Worm (Caenorhabditis elegans) whole organism, late embryonic: Measurements from ENCODE around the gene daf-3.

Experiments
- C08G9.2 ChIP-seq: sonication (generic microtip); optimal IDR thresholded peaks from 2 replicates; lab custom pipeline; 2016; ENCODE audit warnings: mild to moderate bottlenecking, missing genetic modification characterization, moderate library complexity, missing compliant biosample characterization
- ama-1 ChIP-seq: fragments of 150-350 bp; optimal IDR thresholded peaks from 2 replicates; lab custom pipeline; 2014
- ceh-19 ChIP-seq: fragments of 200-800 bp; sonication (Bioruptor generic); optimal IDR thresholded peaks from 2 replicates; lab custom pipeline; 2018; ENCODE audit warnings: mild to moderate bottlenecking, missing genetic modification characterization, missing compliant biosample characterization
- elt-2 ChIP-seq: sonication (generic microtip); optimal IDR thresholded peaks from 2 replicates; lab custom pipeline; 2016; ENCODE audit warnings: missing genetic modification reagents, missing genetic modification characterization, missing compliant biosample characterization
- eyg-1 ChIP-seq: sonication (generic microtip); optimal IDR thresholded peaks from 2 replicates; lab custom pipeline; 2016; ENCODE audit warnings: missing genotype, missing genetic modification characterization, missing compliant biosample characterization
- madf-2 ChIP-seq: sonication (generic microtip); optimal IDR thresholded peaks from 2 replicates; lab custom pipeline; 2017; ENCODE audit warnings: missing genetic modification characterization, missing compliant biosample characterization
- mec-3 ChIP-seq: sonication (generic microtip); optimal IDR thresholded peaks from 2 replicates; lab custom pipeline; 2016; ENCODE audit warnings: borderline replicate concordance, missing genetic modification characterization, missing compliant biosample characterization
- nhr-11 ChIP-seq: fragments of 150-350 bp; optimal IDR thresholded peaks from 2 replicates; lab custom pipeline; 2014; ENCODE audit warnings: missing biosample characterization, missing genetic modification characterization
- ref-2 ChIP-seq: sonication (generic microtip); optimal IDR thresholded peaks from 2 replicates; lab custom pipeline; 2016; ENCODE audit warnings: missing genetic modification characterization, missing compliant biosample characterization
- unc-55 ChIP-seq: sonication (generic microtip); optimal IDR thresholded peaks from 2 replicates; lab custom pipeline; 2017; ENCODE audit warnings: missing biosample characterization, missing genetic modification reagents, missing genetic modification characterization
- unc-86 ChIP-seq: sonication (generic microtip); optimal IDR thresholded peaks from 2 replicates; lab custom pipeline; 2016; ENCODE audit warnings: missing genetic modification characterization, missing compliant biosample characterization

DNA sequence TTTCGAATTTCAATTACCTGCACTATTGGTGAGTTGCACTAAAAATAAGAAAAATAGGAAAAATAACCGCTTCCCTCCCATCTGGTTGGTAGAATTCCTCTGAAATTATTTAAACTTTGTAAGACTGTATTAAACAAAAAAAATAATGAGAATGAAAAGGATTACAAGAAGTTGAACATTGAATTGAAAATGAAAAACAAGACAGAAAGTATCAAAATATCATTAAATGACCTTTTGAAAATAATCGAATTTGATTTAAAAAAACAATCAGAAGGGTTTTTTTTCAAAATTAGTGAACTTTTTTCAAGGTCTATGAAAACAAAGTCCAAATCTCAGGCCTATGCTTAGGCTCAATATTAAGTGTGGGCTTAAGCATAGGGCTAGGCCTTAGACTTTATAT is 26.1 kb upstream of the daf-3 start, which contains the start of gene igcm-1:
- TF ChIP-seq nhr-11 (no peak), C08G9.2 (tag; lab: Kevin White, UChicago) (no peak), unc-55 (GFP tag; lab: Kevin White, UChicago) (no peak), elt-2 (no peak), eyg-1 (tag; lab: Kevin White, UChicago) (no peak), unc-86 (tag; lab: Kevin White, UChicago) (no peak), mec-3 (tag; lab: Kevin White, UChicago) (no peak), ceh-19 (GFP tag; lab: Kevin White, UChicago) (no peak), madf-2 (tag; lab: Kevin White, UChicago) (no peak), ref-2 (tag; lab: Kevin White, UChicago) (no peak), ama-1 (lab: Kevin White, UChicago) (no peak)
